Worm (Caenorhabditis elegans) whole organism, L1 larva: ENCODE data around the gene nadk-2.
A peak's percentile ranks its signal among the peaks of the same experiment; 100 is the strongest.

Source experiments
- C34B4.2 ChIP-seq: sonication (generic microtip); optimal IDR thresholded peaks from 2 replicates; lab custom pipeline; 2017; ENCODE audit warnings: mild to moderate bottlenecking, missing genetic modification characterization, missing compliant biosample characterization
- F16B12.6 ChIP-seq: fragments of 150-350 bp; optimal IDR thresholded peaks from 2 replicates; lab custom pipeline; 2014; ENCODE audit warnings: missing biosample characterization, missing genetic modification characterization
- Y116A8C.19 ChIP-seq: sonication (generic microtip); optimal IDR thresholded peaks from 2 replicates; lab custom pipeline; 2016; ENCODE audit warnings: missing compliant biosample characterization, missing genetic modification characterization, borderline replicate concordance
- aha-1 ChIP-seq: fragments of 150-350 bp; optimal IDR thresholded peaks from 2 replicates; lab custom pipeline; 2014; ENCODE audit warnings: missing biosample characterization, missing genetic modification characterization
- aly-2 ChIP-seq: fragments of 150-350 bp; optimal IDR thresholded peaks from 2 replicates; lab custom pipeline; 2014; ENCODE audit warnings: missing biosample characterization, missing genetic modification characterization
- ama-1 ChIP-seq: fragments of 150-350 bp; optimal IDR thresholded peaks from 2 replicates; lab custom pipeline; 2014
- ceh-82 ChIP-seq, 3 experiments: fragments of 150-350 bp in 1 of 3; sonication (generic microtip) in 2 of 3; optimal IDR thresholded peaks; 2 replicates each; lab custom pipeline; 2014 to 2017; ENCODE audit warnings: missing biosample characterization in 3 of 3, missing genetic modification characterization in 3 of 3
- ceh-88 ChIP-seq: fragments of 200-800 bp; sonication (Bioruptor generic); IDR thresholded peaks from 2 replicates; pipeline ENCODE4 v1.3.6; 2022; ENCODE audit warnings: missing genetic modification characterization, missing compliant biosample characterization
- ces-1 ChIP-seq: fragments of 150-350 bp; optimal IDR thresholded peaks from 2 replicates; lab custom pipeline; 2014; ENCODE audit warnings: missing biosample characterization, missing genetic modification reagents, missing genetic modification characterization
- dpl-1 ChIP-seq, 3 experiments: fragments of 150-350 bp in 2 of 3; sonication (generic microtip) in 1 of 3; optimal IDR thresholded peaks; 2 replicates each; lab custom pipeline; 2014 to 2017; ENCODE audit warnings: missing biosample characterization in 3 of 3, missing genetic modification characterization in 3 of 3, missing genetic modification reagents in 3 of 3
- dsc-1 ChIP-seq: sonication (generic microtip); optimal IDR thresholded peaks from 2 replicates; lab custom pipeline; 2016; ENCODE audit warnings: mild to moderate bottlenecking, missing genetic modification characterization, missing compliant biosample characterization
- efl-3 ChIP-seq: fragments of 200-800 bp; sonication (Bioruptor generic); optimal IDR thresholded peaks from 2 replicates; lab custom pipeline; 2018; ENCODE audit warnings: mild to moderate bottlenecking, missing genetic modification characterization, missing compliant biosample characterization
- egl-27 ChIP-seq, 2 experiments: fragments of 150-350 bp in 1 of 2; sonication (generic microtip); optimal IDR thresholded peaks; 3 replicates each; lab custom pipeline; 2017 to 2018; ENCODE audit warnings: missing biosample characterization in 2 of 2, missing genetic modification characterization in 2 of 2, missing genetic modification reagents in 2 of 2
- elt-2 ChIP-seq: sonication (generic microtip); optimal IDR thresholded peaks from 2 replicates; lab custom pipeline; 2016; ENCODE audit warnings: missing genetic modification characterization, mild to moderate bottlenecking, inconsistent platforms, missing compliant biosample characterization, missing genetic modification reagents
- fos-1 ChIP-seq: fragments of 150-350 bp; optimal IDR thresholded peaks from 2 replicates; lab custom pipeline; 2014; ENCODE audit warnings: missing biosample characterization, missing genetic modification characterization
- grh-1 ChIP-seq: fragments of 200-800 bp; sonication (Bioruptor generic); IDR thresholded peaks from 2 replicates; pipeline ENCODE4 v1.3.6; 2022; ENCODE audit warnings: missing genetic modification reagents, missing genetic modification characterization, missing compliant biosample characterization
- hlh-17 ChIP-seq: fragments of 200-800 bp; sonication (Bioruptor generic); optimal IDR thresholded peaks from 2 replicates; lab custom pipeline; 2018; ENCODE audit warnings: missing genetic modification characterization, mild to moderate bottlenecking, missing compliant biosample characterization, moderate library complexity, borderline replicate concordance
- isw-1 ChIP-seq: fragments of 200-800 bp; sonication (Bioruptor generic); IDR thresholded peaks from 2 replicates; pipeline ENCODE4 v1.3.6; 2022; ENCODE audit warnings: missing genetic modification characterization, missing compliant biosample characterization
- jun-1 ChIP-seq: fragments of 150-350 bp; optimal IDR thresholded peaks from 2 replicates; lab custom pipeline; 2014; ENCODE audit warnings: missing biosample characterization, missing genetic modification reagents, missing genetic modification characterization
- lin-35 ChIP-seq, 2 experiments: fragments of 150-350 bp; optimal IDR thresholded peaks; 2 replicates each; lab custom pipeline; 2014; ENCODE audit warnings: missing biosample characterization in 2 of 2, missing genetic modification characterization in 2 of 2, missing genetic modification reagents in 2 of 2
- lin-39 ChIP-seq: fragments of 150-350 bp; optimal IDR thresholded peaks from 2 replicates; lab custom pipeline; 2014; ENCODE audit warnings: missing biosample characterization, missing genetic modification reagents, missing genetic modification characterization
- lsy-2 ChIP-seq, 2 experiments: fragments of 150-350 bp; optimal IDR thresholded peaks; 2 replicates each; lab custom pipeline; 2014; ENCODE audit warnings: missing biosample characterization in 2 of 2, missing genetic modification characterization in 2 of 2
- mep-1 ChIP-seq: fragments of 150-350 bp; optimal IDR thresholded peaks from 2 replicates; lab custom pipeline; 2014; ENCODE audit warnings: missing biosample characterization, missing genetic modification characterization
- nhr-19 ChIP-seq: fragments of 200-800 bp; sonication (Bioruptor generic); conservative IDR thresholded peaks from 2 replicates; pipeline ENCODE4 v1.3.6; 2022; ENCODE audit warnings: missing genetic modification characterization, missing compliant biosample characterization
- nhr-20 ChIP-seq: sonication (generic microtip); optimal IDR thresholded peaks from 2 replicates; lab custom pipeline; 2016; ENCODE audit warnings: mild to moderate bottlenecking, missing genetic modification characterization, missing compliant biosample characterization
- nhr-237 ChIP-seq: fragments of 150-350 bp; optimal IDR thresholded peaks from 2 replicates; lab custom pipeline; 2014; ENCODE audit warnings: missing biosample characterization, missing genetic modification characterization
- nhr-47 ChIP-seq: sonication (generic microtip); optimal IDR thresholded peaks from 2 replicates; lab custom pipeline; 2016; ENCODE audit warnings: mild to moderate bottlenecking, missing genetic modification characterization, moderate library complexity, missing compliant biosample characterization
- nhr-76 ChIP-seq: sonication (generic microtip); optimal IDR thresholded peaks from 2 replicates; lab custom pipeline; 2017; ENCODE audit warnings: missing biosample characterization, missing genetic modification characterization
- nhr-77 ChIP-seq: fragments of 150-350 bp; optimal IDR thresholded peaks from 2 replicates; lab custom pipeline; 2014; ENCODE audit warnings: missing biosample characterization, missing genetic modification characterization
- nhr-85 ChIP-seq: sonication (generic microtip); peaks from one replicate; lab custom pipeline; 2016; ENCODE audit warnings: missing genetic modification characterization, inconsistent platforms, missing compliant biosample characterization
- pag-3 ChIP-seq: sonication (generic microtip); optimal IDR thresholded peaks from 2 replicates; lab custom pipeline; 2017; ENCODE audit warnings: missing genetic modification characterization, mild to moderate bottlenecking, missing compliant biosample characterization, antibody characterized with exemption, borderline replicate concordance; ENCODE audit not compliant: insufficient read depth
- pqm-1 ChIP-seq: sonication (generic microtip); optimal IDR thresholded peaks from 3 replicates; lab custom pipeline; 2017; ENCODE audit warnings: missing biosample characterization, missing genetic modification characterization
- rnt-1 ChIP-seq: sonication (generic microtip); optimal IDR thresholded peaks from 2 replicates; lab custom pipeline; 2016; ENCODE audit warnings: mild to moderate bottlenecking, missing genetic modification characterization, moderate library complexity, missing compliant biosample characterization
- snpc-4 ChIP-seq: fragments of 150-350 bp; optimal IDR thresholded peaks from 2 replicates; lab custom pipeline; 2014; ENCODE audit warnings: missing biosample characterization, missing genetic modification characterization
- snu-23 ChIP-seq: sonication (generic microtip); optimal IDR thresholded peaks from 2 replicates; lab custom pipeline; 2016; ENCODE audit warnings: missing genetic modification characterization, missing compliant biosample characterization
- sup-37 ChIP-seq: fragments of 200-800 bp; sonication (Bioruptor generic); optimal IDR thresholded peaks from 2 replicates; lab custom pipeline; 2018; ENCODE audit warnings: mild to moderate bottlenecking, missing genetic modification characterization, missing compliant biosample characterization
- tlp-1 ChIP-seq: fragments of 150-350 bp; optimal IDR thresholded peaks from 2 replicates; lab custom pipeline; 2014; ENCODE audit warnings: missing biosample characterization, missing genetic modification characterization
- unc-130 ChIP-seq: fragments of 150-350 bp; optimal IDR thresholded peaks from 2 replicates; lab custom pipeline; 2017; ENCODE audit warnings: missing biosample characterization, missing genetic modification characterization, inconsistent platforms
- unc-98 ChIP-seq: fragments of 200-800 bp; sonication (Bioruptor generic); IDR thresholded peaks from 2 replicates; pipeline ENCODE4 v1.3.6; 2022; ENCODE audit warnings: missing genetic modification characterization, missing compliant biosample characterization
- vab-15 ChIP-seq: sonication (generic microtip); optimal IDR thresholded peaks from 2 replicates; lab custom pipeline; 2017; ENCODE audit warnings: missing genotype, mild to moderate bottlenecking, missing genetic modification characterization, missing compliant biosample characterization
- zag-1 ChIP-seq: fragments of 150-350 bp; optimal IDR thresholded peaks from 2 replicates; lab custom pipeline; 2014; ENCODE audit warnings: missing biosample characterization, missing genetic modification characterization
- zip-4 ChIP-seq: fragments of 200-800 bp; sonication (Bioruptor generic); optimal IDR thresholded peaks from 2 replicates; lab custom pipeline; 2018; ENCODE audit warnings: mild to moderate bottlenecking, missing genetic modification characterization, moderate library complexity, missing compliant biosample characterization
- ztf-11 ChIP-seq, 2 experiments: sonication (generic microtip); optimal IDR thresholded peaks; 2 replicates each; lab custom pipeline; 2016 to 2017; ENCODE audit warnings: missing genetic modification characterization in 2 of 2, missing biosample characterization in 1 of 2, missing compliant biosample characterization in 1 of 2

The nadk-2 gene

ce11 chrII:12095022-12095421 is 45.6 kb downstream of the nadk-2 start (continued):
- TF ChIP-seq nhr-19 (GFP tag; lab: Robert Waterston, UW) (no peak), lsy-2 (tag; optimal IDR thresholded peaks at IDR 0.05; lab: Kevin White, UChicago) (peak; percentile 14 to 39), rnt-1 (tag; lab: Kevin White, UChicago) (no peak), grh-1 (GFP tag; lab: Robert Waterston, UW) (no peak), ceh-82 (tag; optimal IDR thresholded peaks at IDR 0.05; lab: Kevin White, UChicago) (no peak), mep-1 (tag; lab: Kevin White, UChicago) (no peak), unc-98 (GFP tag; lab: Robert Waterston, UW) (no peak), nhr-20 (tag; lab: Kevin White, UChicago) (peak; percentile 5), jun-1 (tag; lab: Kevin White, UChicago) (no peak), hlh-17 (GFP tag; lab: Kevin White, UChicago) (no peak), ama-1 (lab: Kevin White, UChicago) (peak; percentile 27), dpl-1 (GFP tag; optimal IDR thresholded peaks at IDR 0.05; lab: Kevin White, UChicago) (peak in 1 of 3 experiments; percentile 10), snu-23 (peak; percentile 18), unc-130 (tag; lab: Kevin White, UChicago) (no peak), ces-1 (GFP tag; lab: Kevin White, UChicago) (no peak), pqm-1 (tag; lab: Kevin White, UChicago) (no peak), lin-39 (tag; lab: Kevin White, UChicago) (no peak), sup-37 (GFP tag; lab: Kevin White, UChicago) (peak; percentile 5), aha-1 (no peak), C34B4.2 (no peak), snpc-4 (tag; lab: Kevin White, UChicago) (no peak), nhr-85 (peak; percentile 70), zip-4 (GFP tag; lab: Kevin White, UChicago) (no peak)
- TF ChIP-seq, all 84 proteins: peak for 12

DNA sequence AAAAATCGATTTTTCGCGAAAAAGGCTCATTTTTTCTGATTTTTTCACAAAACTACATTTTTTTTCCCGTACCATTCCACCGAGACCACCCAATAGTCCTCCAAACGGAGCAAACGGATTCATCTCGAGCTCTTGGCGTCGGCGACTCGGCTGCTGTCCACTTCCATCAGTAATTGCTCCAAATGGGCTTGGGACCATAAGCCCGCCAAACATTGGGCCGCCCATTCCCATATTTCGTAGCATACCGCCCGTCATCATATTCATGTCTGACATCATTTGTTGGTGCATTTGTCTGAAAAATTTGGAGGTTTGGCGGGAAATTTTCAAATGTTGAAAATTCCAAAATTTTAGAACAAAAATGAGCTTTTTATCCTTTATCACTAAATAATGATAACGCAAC is 49.3 kb downstream of the nadk-2 start:
- TF ChIP-seq nhr-85 (peak; percentile 60), mep-1 (tag; lab: Kevin White, UChicago) (no peak), sup-37 (GFP tag; lab: Kevin White, UChicago) (no peak), dpl-1 (GFP tag; optimal IDR thresholded peaks at IDR 0.05; lab: Kevin White, UChicago) (no peak)

- TF ChIP-seq pag-3 (tag; lab: Kevin White, UChicago) = no peak
- no peak for TF ChIP-seq snpc-4 (tag; lab: Kevin White, UChicago)
- TF ChIP-seq lsy-2 (tag; optimal IDR thresholded peaks at IDR 0.05; lab: Kevin White, UChicago) = no peak
- no peak for TF ChIP-seq zag-1 (tag; lab: Kevin White, UChicago)
- peak; percentile 6 for TF ChIP-seq tlp-1
Measured at ce11 chrII:12099889-12100288, 50.5 kb downstream of the nadk-2 start, which contains the start of gene Y17G7B.17. Gene Y17G7B.17 (minus strand): TSS chrII:12099989.

DNA sequence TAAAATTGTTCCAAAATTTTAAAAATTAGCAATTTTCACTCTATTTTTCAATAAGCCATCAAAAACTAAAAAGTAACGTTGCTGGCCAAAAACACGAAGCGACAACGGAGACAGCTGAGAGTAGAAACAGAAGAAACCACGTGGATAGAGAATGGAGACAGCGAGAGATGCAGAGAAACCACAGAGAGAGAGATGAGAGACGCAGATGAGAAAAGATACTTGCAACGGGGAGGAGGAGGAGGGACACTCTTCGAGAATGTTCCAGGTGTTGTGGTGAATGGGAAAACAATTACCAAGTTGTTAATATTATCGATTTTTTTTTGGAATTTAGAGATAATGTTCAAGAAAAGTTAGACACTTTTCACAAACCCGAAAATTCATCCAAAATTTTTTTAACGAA is 53.0 kb downstream of the nadk-2 start:
- TF ChIP-seq dsc-1 (peak; percentile 94), jun-1 (tag; lab: Kevin White, UChicago) (peak; percentile 92), egl-27 (tag; optimal IDR thresholded peaks at IDR 0.05; lab: Kevin White, UChicago) (peak in 1 of 2 experiments; percentile 30), nhr-237 (tag; lab: Kevin White, UChicago) (peak; percentile 56), ama-1 (lab: Kevin White, UChicago) (peak; percentile 79), ztf-11 (tag; optimal IDR thresholded peaks at IDR 0.05; lab: Kevin White, UChicago) (peak in 1 of 2 experiments; percentile 59), fos-1 (tag; lab: Kevin White, UChicago) (peak; percentile 69), ceh-88 (GFP tag; lab: Robert Waterston, UW) (peak; percentile 46; the same call in 1 of the 2 replicates), lsy-2 (tag; optimal IDR thresholded peaks at IDR 0.05; lab: Kevin White, UChicago) (peak; percentile 89 to 91), dpl-1 (GFP tag; optimal IDR thresholded peaks at IDR 0.05; lab: Kevin White, UChicago) (peak; percentile 79 to 81 (median 80)), nhr-77 (tag; lab: Kevin White, UChicago) (peak; percentile 82), lin-39 (tag; lab: Kevin White, UChicago) (peak; percentile 75), pqm-1 (tag; lab: Kevin White, UChicago) (no peak), efl-3 (peak; percentile 11), lin-35 (GFP tag; optimal IDR thresholded peaks at IDR 0.05; lab: Kevin White, UChicago) (peak; percentile 89 to 90), F16B12.6 (peak; percentile 36), rnt-1 (tag; lab: Kevin White, UChicago) (peak; percentile 98), nhr-76 (no peak), Y116A8C.19 (tag; lab: Kevin White, UChicago) (no peak), aly-2 (tag; lab: Kevin White, UChicago) (peak; percentile 74), snpc-4 (tag; lab: Kevin White, UChicago) (peak; percentile 82), ceh-82 (tag; optimal IDR thresholded peaks at IDR 0.05; lab: Kevin White, UChicago) (peak; percentile 54 to 89 (median 83)), unc-130 (tag; lab: Kevin White, UChicago) (peak; percentile 91), isw-1 (GFP tag; lab: Robert Waterston, UW) (peak; percentile 81), vab-15 (no peak), elt-2 (peak; percentile 36), nhr-47 (tag; lab: Kevin White, UChicago) (peak; percentile 95)
